Fruit fly (Drosophila melanogaster) whole organism, embryonic: ENCODE results near the gene Nepl7.

ENCODE experiments used
- Ada2b ChIP-seq: fragments of 200-800 bp; sonication (Bioruptor generic); IDR thresholded peaks from 2 replicates; pipeline ENCODE4 v1.3.6; 2022; ENCODE audit warnings: missing biosample characterization, missing genetic modification characterization
- Blimp-1 ChIP-seq: fragments of 200-800 bp; sonication (Bioruptor generic); optimal IDR thresholded peaks from 3 replicates; lab custom pipeline; 2018; ENCODE audit warnings: missing biosample characterization, missing genetic modification characterization, mild to moderate bottlenecking, moderate library complexity, missing genetic modification reagents
- CG10565 ChIP-seq: fragments of 200-800 bp; sonication (Bioruptor generic); optimal IDR thresholded peaks from 3 replicates; lab custom pipeline; 2016; ENCODE audit warnings: missing biosample characterization, mild to moderate bottlenecking, missing genetic modification characterization
- CG10979 ChIP-seq: fragments of 200-800 bp; sonication (Bioruptor generic); optimal IDR thresholded peaks from 2 replicates; lab custom pipeline; 2018; ENCODE audit warnings: missing biosample characterization, mild to moderate bottlenecking, missing genetic modification characterization, moderate library complexity
- CG11247 ChIP-seq: fragments of 200-800 bp; sonication (Bioruptor generic); IDR thresholded peaks from 2 replicates; pipeline ENCODE4 v1.3.6; 2022; ENCODE audit warnings: missing biosample characterization, missing genetic modification characterization
- CG12942 ChIP-seq: fragments of 200-800 bp; sonication (Bioruptor generic); optimal IDR thresholded peaks from 3 replicates; lab custom pipeline; 2016; ENCODE audit warnings: missing biosample characterization, missing genetic modification characterization
- CG13123 ChIP-seq: fragments of 200-800 bp; sonication (Bioruptor generic); optimal IDR thresholded peaks from 2 replicates; lab custom pipeline; 2016; ENCODE audit warnings: missing biosample characterization, missing genetic modification characterization
- CG13296 ChIP-seq: fragments of 200-800 bp; sonication (Bioruptor generic); optimal IDR thresholded peaks from 3 replicates; lab custom pipeline; 2018; ENCODE audit warnings: missing biosample characterization, mild to moderate bottlenecking, missing genetic modification characterization
- CG13624 ChIP-seq: fragments of 200-800 bp; sonication (Bioruptor generic); optimal IDR thresholded peaks from 2 replicates; lab custom pipeline; 2016; ENCODE audit warnings: missing biosample characterization, missing genetic modification characterization
- CG14710 ChIP-seq: fragments of 200-800 bp; sonication (Bioruptor generic); optimal IDR thresholded peaks from 3 replicates; lab custom pipeline; 2019; ENCODE audit warnings: missing biosample characterization, mild to moderate bottlenecking, missing genetic modification characterization, moderate library complexity
- CG15073 ChIP-seq: fragments of 200-800 bp; sonication (Bioruptor generic); optimal IDR thresholded peaks from 2 replicates; lab custom pipeline; 2016; ENCODE audit warnings: missing biosample characterization, missing genetic modification characterization
- CG17328 ChIP-seq: fragments of 200-800 bp; sonication (Bioruptor generic); IDR thresholded peaks from 2 replicates; pipeline ENCODE4 v1.3.6; 2022; ENCODE audit warnings: missing biosample characterization, missing genetic modification characterization
- CG17568 ChIP-seq: fragments of 200-800 bp; sonication (Bioruptor generic); optimal IDR thresholded peaks from 2 replicates; lab custom pipeline; 2018; ENCODE audit warnings: missing biosample characterization, mild to moderate bottlenecking, missing genetic modification characterization, moderate library complexity
- CG18011 ChIP-seq: fragments of 200-800 bp; sonication (Bioruptor generic); optimal IDR thresholded peaks from 2 replicates; lab custom pipeline; 2017; ENCODE audit warnings: missing biosample characterization, missing genetic modification characterization, mild to moderate bottlenecking, moderate library complexity, missing genotype
- CG1832 ChIP-seq: fragments of 200-800 bp; sonication (Bioruptor generic); optimal IDR thresholded peaks from 2 replicates; lab custom pipeline; 2017; ENCODE audit warnings: missing biosample characterization, mild to moderate bottlenecking, missing genetic modification characterization, inconsistent platforms
- CG18599 ChIP-seq: fragments of 200-800 bp; sonication (Bioruptor generic); optimal IDR thresholded peaks from 3 replicates; lab custom pipeline; 2017; ENCODE audit warnings: missing biosample characterization, missing genetic modification characterization, mild to moderate bottlenecking, moderate library complexity, missing genetic modification reagents
- CG2116 ChIP-seq: fragments of 200-800 bp; sonication (Bioruptor generic); optimal IDR thresholded peaks from 3 replicates; lab custom pipeline; 2018; ENCODE audit warnings: missing biosample characterization, mild to moderate bottlenecking, missing genetic modification characterization
- CG32532 ChIP-seq: fragments of 200-800 bp; sonication (Bioruptor generic); IDR thresholded peaks from 2 replicates; pipeline ENCODE4 v1.3.6; 2022; ENCODE audit warnings: missing biosample characterization, missing genetic modification characterization
- CG32772 ChIP-seq: fragments of 200-800 bp; sonication (Bioruptor generic); IDR thresholded peaks from 2 replicates; pipeline ENCODE4 v1.3.6; 2022; ENCODE audit warnings: missing biosample characterization, missing genetic modification characterization
- CG4424 ChIP-seq: fragments of 200-800 bp; sonication (Bioruptor generic); optimal IDR thresholded peaks from 3 replicates; lab custom pipeline; 2016; ENCODE audit warnings: missing biosample characterization, missing genetic modification characterization
- CG4820 ChIP-seq: fragments of 200-800 bp; sonication (Bioruptor generic); optimal IDR thresholded peaks from 3 replicates; lab custom pipeline; 2016; ENCODE audit warnings: missing biosample characterization, missing genetic modification characterization
- CG6654 ChIP-seq: fragments of 200-800 bp; sonication (Bioruptor generic); optimal IDR thresholded peaks from 2 replicates; lab custom pipeline; 2017; ENCODE audit warnings: missing biosample characterization, mild to moderate bottlenecking, missing genetic modification characterization
- CG6854 ChIP-seq: fragments of 200-800 bp; sonication (Bioruptor generic); optimal IDR thresholded peaks from 3 replicates; lab custom pipeline; 2017; ENCODE audit warnings: missing biosample characterization, mild to moderate bottlenecking, missing genetic modification characterization
- CG7357 ChIP-seq: fragments of 200-800 bp; sonication (Bioruptor generic); IDR thresholded peaks from 3 replicates; pipeline ENCODE4 v1.3.6; 2022; ENCODE audit warnings: missing biosample characterization, missing genetic modification characterization
- CG8944 ChIP-seq: fragments of 200-800 bp; sonication (Bioruptor generic); optimal IDR thresholded peaks from 3 replicates; lab custom pipeline; 2016; ENCODE audit warnings: missing biosample characterization, missing genetic modification characterization
- CG9437 ChIP-seq: fragments of 200-800 bp; sonication (Bioruptor generic); optimal IDR thresholded peaks from 2 replicates; lab custom pipeline; 2018; ENCODE audit warnings: missing biosample characterization, mild to moderate bottlenecking, missing genetic modification characterization
- CG9817 ChIP-seq: fragments of 200-800 bp; sonication (Bioruptor generic); optimal IDR thresholded peaks from 2 replicates; lab custom pipeline; 2018; ENCODE audit warnings: missing biosample characterization, mild to moderate bottlenecking, missing genetic modification characterization, moderate library complexity
- Dad ChIP-seq: fragments of 200-800 bp; sonication (Bioruptor generic); optimal IDR thresholded peaks from 3 replicates; lab custom pipeline; 2016; ENCODE audit warnings: missing biosample characterization, missing genetic modification characterization
- Dbx ChIP-seq: fragments of 200-800 bp; sonication (Bioruptor generic); IDR thresholded peaks from 3 replicates; pipeline ENCODE4 v1.3.6; 2022; ENCODE audit warnings: missing biosample characterization, missing genetic modification characterization
- Deaf1 ChIP-seq: fragments of 200-800 bp; optimal IDR thresholded peaks from 3 replicates; lab custom pipeline; 2019; ENCODE audit warnings: missing biosample characterization, mild to moderate bottlenecking, missing genetic modification characterization, moderate library complexity
- Dip2 ChIP-seq: fragments of 200-800 bp; sonication (Bioruptor generic); IDR thresholded peaks from 2 replicates; pipeline ENCODE4 v1.3.6; 2022; ENCODE audit warnings: missing biosample characterization, missing genetic modification characterization
- Doc3 ChIP-seq: fragments of 200-800 bp; sonication (Bioruptor generic); IDR thresholded peaks from 3 replicates; pipeline ENCODE4 v1.3.6; 2022; ENCODE audit warnings: missing biosample characterization, missing genetic modification characterization; ENCODE audit not compliant: partially characterized antibody
- ERR ChIP-seq: fragments of 200-800 bp; sonication (Bioruptor generic); optimal IDR thresholded peaks from 2 replicates; lab custom pipeline; 2016; ENCODE audit warnings: missing biosample characterization, missing genetic modification characterization
- Ets65A ChIP-seq: fragments of 200-800 bp; sonication (Bioruptor generic); peaks from one replicate; lab custom pipeline; 2016; ENCODE audit warnings: missing biosample characterization, missing genetic modification characterization
- Gug ChIP-seq: fragments of 200-800 bp; sonication (Bioruptor generic); IDR thresholded peaks from 4 replicates; pipeline ENCODE4 v1.3.6; 2022; ENCODE audit warnings: missing biosample characterization, missing genetic modification characterization
- Hr39 ChIP-seq: fragments of >200 bp; optimal IDR thresholded peaks from 2 replicates; lab custom pipeline; 2017
- Kr ChIP-seq: fragments of 200-800 bp; sonication (Bioruptor generic); optimal IDR thresholded peaks from 2 replicates; lab custom pipeline; 2017; ENCODE audit warnings: missing biosample characterization, mild to moderate bottlenecking, missing genetic modification characterization
- NK7.1 ChIP-seq: fragments of 200-800 bp; sonication (Bioruptor generic); optimal IDR thresholded peaks from 3 replicates; lab custom pipeline; 2016; ENCODE audit warnings: missing biosample characterization, missing genetic modification characterization
- Scr ChIP-seq: fragments of 200-800 bp; sonication (Bioruptor generic); IDR thresholded peaks from 2 replicates; pipeline ENCODE4 v1.3.6; 2022; ENCODE audit warnings: missing biosample characterization, missing genetic modification characterization; ENCODE audit not compliant: partially characterized antibody
- exex ChIP-seq: fragments of 200-800 bp; sonication (Bioruptor generic); optimal IDR thresholded peaks from 4 replicates; lab custom pipeline; 2018; ENCODE audit warnings: missing biosample characterization, mild to moderate bottlenecking, missing genetic modification characterization, moderate library complexity
- eyg ChIP-seq: fragments of 200-800 bp; sonication (Bioruptor generic); optimal IDR thresholded peaks from 3 replicates; lab custom pipeline; 2016; ENCODE audit warnings: missing biosample characterization, missing genetic modification characterization
- fd3F ChIP-seq: fragments of 200-800 bp; sonication (Bioruptor generic); optimal IDR thresholded peaks from 2 replicates; lab custom pipeline; 2018; ENCODE audit warnings: missing biosample characterization, mild to moderate bottlenecking, missing genetic modification characterization, moderate library complexity
- gsb-n ChIP-seq: fragments of 200-800 bp; sonication (Bioruptor generic); optimal IDR thresholded peaks from 3 replicates; lab custom pipeline; 2018; ENCODE audit warnings: missing biosample characterization, mild to moderate bottlenecking, missing genetic modification characterization
- ind ChIP-seq: fragments of 200-800 bp; sonication (Bioruptor generic); optimal IDR thresholded peaks from 3 replicates; lab custom pipeline; 2016; ENCODE audit warnings: missing biosample characterization, missing genetic modification characterization
- kni ChIP-seq: fragments of 200-800 bp; sonication (Bioruptor generic); optimal IDR thresholded peaks from 3 replicates; lab custom pipeline; 2017; ENCODE audit warnings: mild to moderate bottlenecking, missing biosample characterization, missing genetic modification reagents, missing genetic modification characterization
- lbe ChIP-seq: fragments of 200-800 bp; sonication (Bioruptor generic); optimal IDR thresholded peaks from 2 replicates; lab custom pipeline; 2016; ENCODE audit warnings: missing biosample characterization, mild to moderate bottlenecking, missing genetic modification characterization
- mirr ChIP-seq: fragments of 200-800 bp; sonication (Bioruptor generic); optimal IDR thresholded peaks from 3 replicates; lab custom pipeline; 2018; ENCODE audit warnings: missing biosample characterization, mild to moderate bottlenecking, missing genetic modification characterization
- ro ChIP-seq: fragments of 200-800 bp; sonication (Bioruptor generic); IDR thresholded peaks from 2 replicates; pipeline ENCODE4 v1.3.6; 2022; ENCODE audit warnings: missing biosample characterization, missing genetic modification characterization
- sqz ChIP-seq: fragments of 200-800 bp; sonication (Bioruptor generic); optimal IDR thresholded peaks from 3 replicates; lab custom pipeline; 2018; ENCODE audit warnings: missing biosample characterization, mild to moderate bottlenecking, missing genetic modification characterization
- twi ChIP-seq: fragments of 200-800 bp; optimal IDR thresholded peaks from 2 replicates; lab custom pipeline; 2019; ENCODE audit warnings: missing biosample characterization, mild to moderate bottlenecking, missing genetic modification characterization, moderate library complexity
- wdn ChIP-seq: fragments of 200-800 bp; sonication (Bioruptor generic); IDR thresholded peaks from 2 replicates; pipeline ENCODE4 v1.3.6; 2022; ENCODE audit warnings: missing biosample characterization, missing genetic modification characterization

The Nepl7 gene

DNA sequence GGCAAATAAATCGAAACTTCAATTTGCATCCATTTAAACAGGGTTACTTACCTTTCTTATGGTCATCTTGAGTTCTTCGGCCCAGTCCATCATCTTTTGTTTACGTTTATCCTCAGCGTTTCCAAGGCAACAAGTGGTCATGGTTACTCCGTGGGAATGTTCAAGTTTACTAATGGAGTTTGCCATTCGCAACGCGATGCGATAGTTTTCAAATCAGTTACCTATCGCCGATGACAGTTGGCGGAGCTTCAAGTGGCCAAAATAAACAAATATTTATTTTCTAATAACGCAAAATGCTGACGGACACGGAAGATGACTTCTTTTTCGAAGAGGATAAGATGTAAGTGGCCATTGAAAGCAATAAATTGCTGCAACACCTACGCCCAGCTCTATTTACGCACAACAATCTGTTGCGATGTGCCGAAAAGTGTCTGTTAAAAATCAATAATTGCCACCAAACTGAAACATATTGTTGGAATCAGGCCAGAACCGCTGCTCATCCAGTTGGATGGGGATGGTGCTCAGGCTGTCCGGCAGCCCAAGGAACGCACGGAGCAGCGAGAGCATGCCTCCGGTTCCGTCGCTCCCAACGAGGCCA, 25.4 kb upstream of the Nepl7 start, which contains the start of the genes IFT43 and PICK1 (continued):
- TF ChIP-seq CG18599 (GFP tag; lab: Kevin White, UChicago) (no peak), CG13624 (GFP tag; lab: Kevin White, UChicago) (no peak), CG32772 (GFP tag; lab: Robert Waterston, UW) (no peak), Dad (GFP tag; lab: Kevin White, UChicago) (no peak), wdn (GFP tag; lab: Robert Waterston, UW) (no peak), CG11247 (GFP tag; lab: Robert Waterston, UW) (no peak), CG7357 (no peak), Hr39 (no peak), CG17328 (no peak), CG14710 (peak; percentile 6), Gug (GFP tag; lab: Robert Waterston, UW) (no peak), CG13296 (GFP tag; lab: Kevin White, UChicago) (no peak), NK7.1 (no peak), kni (no peak), CG2116 (GFP tag; lab: Kevin White, UChicago) (no peak), lbe (GFP tag; lab: Kevin White, UChicago) (no peak), CG13123 (GFP tag; lab: Kevin White, UChicago) (no peak), mirr (GFP tag; lab: Kevin White, UChicago) (no peak), ro (no peak), CG17568 (GFP tag; lab: Kevin White, UChicago) (no peak), CG32532 (GFP tag; lab: Robert Waterston, UW) (no peak), sqz (GFP tag; lab: Kevin White, UChicago) (no peak), exex (tag; lab: Kevin White, UChicago) (no peak), CG6854 (GFP tag; lab: Kevin White, UChicago) (no peak), Scr (GFP tag; lab: Robert Waterston, UW) (peak; percentile 81), Ets65A (GFP tag; lab: Kevin White, UChicago) (no peak), CG4820 (GFP tag; lab: Kevin White, UChicago) (no peak), CG6654 (no peak), Dbx (GFP tag; lab: Robert Waterston, UW) (no peak), CG18011 (GFP tag; lab: Kevin White, UChicago) (no peak), CG9817 (tag; lab: Kevin White, UChicago) (no peak), CG15073 (no peak), fd3F (GFP tag; lab: Kevin White, UChicago) (no peak), CG10979 (tag; lab: Kevin White, UChicago) (no peak), Blimp-1 (no peak), eyg (GFP tag; lab: Kevin White, UChicago) (no peak), CG8944 (GFP tag; lab: Kevin White, UChicago) (no peak), CG12942 (no peak), Ada2b (no peak), Dip2 (no peak), ERR (GFP tag; lab: Kevin White, UChicago) (no peak), CG10565 (GFP tag; lab: Kevin White, UChicago) (no peak), CG4424 (no peak), gsb-n (tag; lab: Kevin White, UChicago) (no peak), Deaf1 (tag; lab: Kevin White, UChicago) (no peak), CG9437 (GFP tag; lab: Kevin White, UChicago) (no peak), Kr (GFP tag; lab: Kevin White, UChicago) (no peak), CG1832 (GFP tag; lab: Kevin White, UChicago) (no peak), twi (tag; lab: Kevin White, UChicago) (no peak), Doc3 (GFP tag; lab: Robert Waterston, UW) (peak; percentile 69), ind (GFP tag; lab: Kevin White, UChicago) (no peak)
